Worm (Caenorhabditis elegans): ENCODE measurements around the gene praf-3.
A peak's percentile ranks its signal among the peaks of the same experiment; 100 is the strongest.
"Not testable (repeated sequence)": the region's sequence is repeated elsewhere in the genome, so short reads cannot be mapped to it uniquely, and the experiment has no call there.

The praf-3 gene

DNA sequence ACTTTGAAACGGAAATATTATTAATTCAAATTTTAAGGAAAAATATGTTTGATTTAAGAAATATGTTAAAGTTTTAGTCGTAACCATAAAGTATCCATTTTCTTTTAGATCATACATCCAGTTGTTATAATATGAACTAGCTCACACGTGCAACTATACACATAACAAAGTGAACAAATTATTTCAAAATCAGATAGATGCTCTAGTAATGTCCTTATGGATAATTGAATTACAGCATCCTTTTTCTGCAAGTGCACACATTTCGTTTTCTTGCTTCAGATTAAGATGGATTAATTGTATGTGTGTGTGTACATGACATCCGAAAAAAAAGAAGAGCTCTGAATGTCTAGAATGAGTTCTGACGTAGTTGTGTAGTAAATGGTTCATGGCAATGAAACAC, 5.9 kb downstream of the praf-3 start:
- TF ChIP-seq mep-1 (tag; optimal IDR thresholded peaks at IDR 0.05): no peak
- no peak for TF ChIP-seq tbx-8 (GFP tag; optimal IDR thresholded peaks at IDR 0.05)
- TF ChIP-seq unc-39 (tag; optimal IDR thresholded peaks at IDR 0.05): no peak
- TF ChIP-seq mab-5 (tag; optimal IDR thresholded peaks at IDR 0.05): no peak
- no peak for TF ChIP-seq ceh-39 (tag; optimal IDR thresholded peaks at IDR 0.05)
- TF ChIP-seq ces-1 (GFP tag; optimal IDR thresholded peaks at IDR 0.05): peak; percentile 78
- no peak for TF ChIP-seq lsy-2 (tag; optimal IDR thresholded peaks at IDR 0.05)
- TF ChIP-seq pha-4 (tag; optimal IDR thresholded peaks at IDR 0.05): no peak
- no peak for TF ChIP-seq blmp-1 (tag; optimal IDR thresholded peaks at IDR 0.05)

ce11 chrIV:8389139-8389538, 9.4 kb downstream of the praf-3 start, which contains the start of gene D2096.10:
D2096.10 (minus strand) TSS chrIV:8389239.
- TF ChIP-seq ham-2 (GFP tag; optimal IDR thresholded peaks at IDR 0.05); nhr-237 (tag; optimal IDR thresholded peaks at IDR 0.05); mab-5 (tag; optimal IDR thresholded peaks at IDR 0.05): not testable (repeated sequence)

ce11 chrIV:8394105-8394504, 14.3 kb downstream of the praf-3 start, which contains the start of gene D2096.11:
D2096.11 (minus strand) TSS chrIV:8394205.
- no peak for TF ChIP-seq nhr-76 (tag; optimal IDR thresholded peaks at IDR 0.05)
- TF ChIP-seq bed-3 (GFP tag; optimal IDR thresholded peaks at IDR 0.05): no peak
- TF ChIP-seq flh-1 (GFP tag; optimal IDR thresholded peaks at IDR 0.05): no peak
- TF ChIP-seq ceh-39 (tag; optimal IDR thresholded peaks at IDR 0.05): no peak
- TF ChIP-seq ceh-43 (GFP tag; optimal IDR thresholded peaks at IDR 0.05): no peak
- TF ChIP-seq pha-4 (tag; optimal IDR thresholded peaks at IDR 0.05): no peak
- TF ChIP-seq elt-1 (tag; optimal IDR thresholded peaks at IDR 0.05; ENCODE audit: borderline replicate concordance, insufficient read depth): no peak
- TF ChIP-seq lsy-2 (tag; optimal IDR thresholded peaks at IDR 0.05): no peak
- TF ChIP-seq elt-3 (tag; optimal IDR thresholded peaks at IDR 0.05): no peak
- no peak for TF ChIP-seq sem-2 (GFP tag; optimal IDR thresholded peaks at IDR 0.05)
- no peak for TF ChIP-seq mls-2 (tag; optimal IDR thresholded peaks at IDR 0.05)

DNA sequence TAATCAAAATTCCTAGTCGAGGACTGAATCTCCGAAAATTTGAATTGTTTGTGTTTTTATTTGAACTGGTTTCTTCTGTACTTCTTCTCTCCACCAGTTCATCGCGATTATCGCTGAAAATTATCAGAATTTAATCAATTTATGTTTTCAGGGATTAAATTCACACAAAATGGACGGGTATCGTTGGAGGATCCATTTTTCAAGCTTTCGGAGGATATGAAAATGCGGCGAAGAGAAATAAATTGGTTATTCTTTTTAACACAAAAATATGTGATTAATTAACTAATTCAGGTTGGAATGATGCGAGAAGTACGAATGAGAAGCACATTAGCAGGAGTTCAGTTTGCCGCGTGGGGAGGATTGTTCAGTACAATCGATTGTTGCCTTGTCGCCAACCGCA, 16.6 kb downstream of the praf-3 start, which contains the start of gene timm-17B.2:
timm-17B.2 (plus strand) TSS at position 301 of the 400 bp plus-strand sequence.
- TF ChIP-seq cnd-1 (tag; optimal IDR thresholded peaks at IDR 0.05) (no peak), mls-2 (tag; optimal IDR thresholded peaks at IDR 0.05) (no peak)

DNA sequence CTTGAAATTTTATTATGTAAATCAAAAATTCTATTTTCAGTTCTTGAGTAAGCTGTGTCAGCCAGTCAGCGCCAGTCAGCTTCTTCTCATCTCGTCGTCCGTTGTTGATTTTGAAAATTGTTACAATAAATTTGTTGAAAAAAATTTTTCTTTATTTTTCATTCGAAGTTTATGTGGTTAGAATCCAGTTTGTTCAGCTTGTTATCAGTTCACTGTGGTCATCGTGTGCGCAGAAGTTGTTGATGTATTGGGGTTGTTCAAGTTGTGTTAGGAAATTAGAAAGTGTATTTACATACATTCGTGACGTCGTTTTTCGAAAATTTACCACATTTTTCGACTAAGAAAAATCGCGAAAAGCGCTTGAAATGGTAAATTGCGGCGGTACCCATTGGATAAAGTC, 18.0 kb downstream of the praf-3 start:
- no peak for TF ChIP-seq unc-62 (GFP tag; optimal IDR thresholded peaks at IDR 0.05)
- no peak for TF ChIP-seq hlh-1 (tag; optimal IDR thresholded peaks at IDR 0.05)
- no peak for TF ChIP-seq zip-8 (tag; optimal IDR thresholded peaks at IDR 0.05)
- no peak for TF ChIP-seq sem-2 (GFP tag; optimal IDR thresholded peaks at IDR 0.05)
- TF ChIP-seq nhr-76 (tag; optimal IDR thresholded peaks at IDR 0.05): no peak
- TF ChIP-seq flh-1 (GFP tag; optimal IDR thresholded peaks at IDR 0.05): no peak
- no peak for TF ChIP-seq ztf-11 (tag; optimal IDR thresholded peaks at IDR 0.05)
- TF ChIP-seq elt-1 (tag; optimal IDR thresholded peaks at IDR 0.05; ENCODE audit: borderline replicate concordance, insufficient read depth): no peak
- no peak for TF ChIP-seq M03D4.4 (tag; optimal IDR thresholded peaks at IDR 0.05)
- TF ChIP-seq nhr-12 (tag; optimal IDR thresholded peaks at IDR 0.05): no peak
- no peak for TF ChIP-seq mls-2 (tag; optimal IDR thresholded peaks at IDR 0.05)
- no peak for TF ChIP-seq blmp-1 (tag; optimal IDR thresholded peaks at IDR 0.05)
- TF ChIP-seq lin-32 (GFP tag; optimal IDR thresholded peaks at IDR 0.05): no peak
- no peak for TF ChIP-seq sptf-1 (tag; optimal IDR thresholded peaks at IDR 0.05)
- TF ChIP-seq bed-3 (GFP tag; optimal IDR thresholded peaks at IDR 0.05): no peak
- no peak for TF ChIP-seq pha-4 (tag; optimal IDR thresholded peaks at IDR 0.05)

DNA sequence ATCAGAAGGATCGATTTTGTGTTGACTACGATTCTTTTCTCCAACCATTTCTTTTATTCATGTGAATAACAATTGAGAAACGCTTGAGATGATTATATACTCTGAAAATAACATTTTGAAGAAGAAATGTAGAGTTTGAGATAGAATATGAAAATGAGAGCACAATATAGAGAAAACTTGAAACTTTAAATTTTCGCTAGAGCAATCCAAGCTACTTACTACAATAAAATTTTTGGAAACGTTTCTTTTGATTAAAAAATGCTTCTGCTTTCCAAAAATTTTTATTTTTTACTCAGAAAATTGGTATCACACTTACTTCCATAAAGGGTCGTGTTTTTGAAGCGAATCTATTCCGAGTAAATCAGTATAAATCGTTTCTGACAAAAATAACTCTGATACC, 41.2 kb downstream of the praf-3 start, which contains the start of gene M116.5:
M116.5 (minus strand) TSS at position 101 of the 400 bp plus-strand sequence.
- TF ChIP-seq snpc-4 (tag; optimal IDR thresholded peaks at IDR 0.05) (no peak), sptf-1 (tag; optimal IDR thresholded peaks at IDR 0.05) (no peak), nhr-28 (tag; optimal IDR thresholded peaks at IDR 0.05) (no peak), unc-39 (tag; optimal IDR thresholded peaks at IDR 0.05) (no peak), nhr-2 (tag; optimal IDR thresholded peaks at IDR 0.05) (no peak), nhr-237 (tag; optimal IDR thresholded peaks at IDR 0.05) (no peak), M03D4.4 (tag; optimal IDR thresholded peaks at IDR 0.05) (no peak), lin-32 (GFP tag; optimal IDR thresholded peaks at IDR 0.05) (no peak), ceh-83 (GFP tag; optimal IDR thresholded peaks at IDR 0.05) (no peak)
